Worm (Caenorhabditis elegans) whole organism, L3 larva: ENCODE measurements around the gene Y57G11C.1144.
A peak's percentile ranks its signal among the peaks of the same experiment; 100 is the strongest.

Experiments used
- R02D3.7 ChIP-seq: fragments of 150-350 bp; optimal IDR thresholded peaks from 2 replicates; lab custom pipeline; 2014; ENCODE audit warnings: missing biosample characterization, missing genetic modification characterization
- ZK546.5 ChIP-seq: sonication (generic microtip); optimal IDR thresholded peaks from 2 replicates; lab custom pipeline; 2017; ENCODE audit warnings: missing biosample characterization, missing genetic modification characterization
- aly-2 ChIP-seq: fragments of 150-350 bp; optimal IDR thresholded peaks from 2 replicates; lab custom pipeline; 2014; ENCODE audit warnings: missing biosample characterization, missing genetic modification characterization
- ama-1 ChIP-seq: fragments of 150-350 bp; optimal IDR thresholded peaks from 2 replicates; lab custom pipeline; 2018
- ceh-28 ChIP-seq: fragments of 150-350 bp; optimal IDR thresholded peaks from 2 replicates; lab custom pipeline; 2014; ENCODE audit warnings: missing biosample characterization, missing genetic modification reagents, missing genetic modification characterization
- ceh-82 ChIP-seq: fragments of 150-350 bp; optimal IDR thresholded peaks from 2 replicates; lab custom pipeline; 2014; ENCODE audit warnings: missing biosample characterization, missing genetic modification characterization
- ceh-9 ChIP-seq: sonication (generic microtip); optimal IDR thresholded peaks from 2 replicates; lab custom pipeline; 2018; ENCODE audit warnings: missing biosample characterization, missing genetic modification characterization
- daf-12 ChIP-seq: fragments of 150-350 bp; optimal IDR thresholded peaks from 2 replicates; lab custom pipeline; 2014; ENCODE audit warnings: missing biosample characterization, missing genetic modification reagents, missing genetic modification characterization
- egl-27 ChIP-seq: sonication (generic microtip); optimal IDR thresholded peaks from 4 replicates; lab custom pipeline; 2017; ENCODE audit warnings: missing biosample characterization, missing genetic modification reagents, missing genetic modification characterization
- elt-1 ChIP-seq: fragments of 150-350 bp; optimal IDR thresholded peaks from 2 replicates; lab custom pipeline; 2014; ENCODE audit warnings: missing biosample characterization, missing genetic modification characterization
- elt-2 ChIP-seq: sonication (generic microtip); optimal IDR thresholded peaks from 2 replicates; lab custom pipeline; 2016; ENCODE audit warnings: missing genetic modification reagents, mild to moderate bottlenecking, missing genetic modification characterization, missing compliant biosample characterization
- elt-3 ChIP-seq, 3 experiments: fragments of 150-350 bp in 1 of 3; sonication (generic microtip) in 2 of 3; optimal IDR thresholded peaks; 2 replicates in 2 of 3; 4 replicates in 1 of 3; lab custom pipeline; 2014 to 2017; ENCODE audit warnings: missing biosample characterization in 3 of 3, missing genetic modification characterization in 3 of 3
- fkh-10 ChIP-seq: sonication (generic microtip); optimal IDR thresholded peaks from 2 replicates; lab custom pipeline; 2017; ENCODE audit warnings: missing biosample characterization, missing genetic modification reagents, missing genetic modification characterization
- fkh-2 ChIP-seq: fragments of 150-350 bp; optimal IDR thresholded peaks from 2 replicates; lab custom pipeline; 2014; ENCODE audit warnings: missing biosample characterization, missing genetic modification reagents, missing genetic modification characterization
- hmg-11 ChIP-seq: sonication (generic microtip); optimal IDR thresholded peaks from 2 replicates; lab custom pipeline; 2016; ENCODE audit warnings: missing genetic modification characterization, missing compliant biosample characterization
- jun-1 ChIP-seq: fragments of 150-350 bp; optimal IDR thresholded peaks from 2 replicates; lab custom pipeline; 2014; ENCODE audit warnings: missing biosample characterization, missing genetic modification reagents, missing genetic modification characterization
- lin-15B ChIP-seq: fragments of 150-350 bp; optimal IDR thresholded peaks from 2 replicates; lab custom pipeline; 2014; ENCODE audit warnings: missing biosample characterization, missing genetic modification characterization
- lin-39 ChIP-seq: fragments of 150-350 bp; optimal IDR thresholded peaks from 2 replicates; lab custom pipeline; 2018; ENCODE audit warnings: missing biosample characterization, missing genetic modification reagents, missing genetic modification characterization
- mml-1 ChIP-seq: fragments of 150-350 bp; sonication (generic microtip); optimal IDR thresholded peaks from 3 replicates; lab custom pipeline; 2014; ENCODE audit warnings: missing biosample characterization, missing genetic modification characterization
- nhr-11 ChIP-seq: fragments of 150-350 bp; optimal IDR thresholded peaks from 2 replicates; lab custom pipeline; 2014; ENCODE audit warnings: missing biosample characterization, missing genetic modification characterization
- nhr-12 ChIP-seq: fragments of 150-350 bp; optimal IDR thresholded peaks from 2 replicates; lab custom pipeline; 2014; ENCODE audit warnings: missing biosample characterization, missing genetic modification characterization
- nhr-23 ChIP-seq: fragments of 150-350 bp; optimal IDR thresholded peaks from 2 replicates; lab custom pipeline; 2014; ENCODE audit warnings: missing biosample characterization, missing genetic modification reagents, missing genetic modification characterization
- nhr-25 ChIP-seq: sonication (generic microtip); optimal IDR thresholded peaks from 2 replicates; lab custom pipeline; 2017; ENCODE audit warnings: missing biosample characterization, missing genetic modification characterization
- nhr-28 ChIP-seq: fragments of 150-350 bp; optimal IDR thresholded peaks from 2 replicates; lab custom pipeline; 2014; ENCODE audit warnings: missing biosample characterization, missing genetic modification characterization
- nhr-43 ChIP-seq: sonication (generic microtip); optimal IDR thresholded peaks from 2 replicates; lab custom pipeline; 2016; ENCODE audit warnings: mild to moderate bottlenecking, missing genetic modification characterization, missing compliant biosample characterization; ENCODE audit not compliant: poor library complexity, severe bottlenecking
- nhr-67 ChIP-seq: fragments of 150-350 bp; optimal IDR thresholded peaks from 2 replicates; lab custom pipeline; 2014; ENCODE audit warnings: missing biosample characterization, missing genetic modification characterization
- nhr-76 ChIP-seq: fragments of 150-350 bp; sonication (generic microtip); optimal IDR thresholded peaks from 5 replicates; lab custom pipeline; 2014; ENCODE audit warnings: missing biosample characterization, missing genetic modification characterization
- nhr-77 ChIP-seq: fragments of 150-350 bp; optimal IDR thresholded peaks from 2 replicates; lab custom pipeline; 2014; ENCODE audit warnings: missing biosample characterization, missing genetic modification characterization
- pha-4 ChIP-seq: fragments of 150-350 bp; optimal IDR thresholded peaks from 2 replicates; lab custom pipeline; 2014; ENCODE audit warnings: missing biosample characterization, missing genetic modification reagents, missing genetic modification characterization
- pqm-1 ChIP-seq: fragments of 150-350 bp; optimal IDR thresholded peaks from 2 replicates; lab custom pipeline; 2017; ENCODE audit warnings: missing biosample characterization, missing genetic modification characterization, inconsistent platforms
- skn-1 ChIP-seq: fragments of 150-350 bp; optimal IDR thresholded peaks from 2 replicates; lab custom pipeline; 2014; ENCODE audit warnings: missing biosample characterization, missing genetic modification characterization
- snpc-4 ChIP-seq: fragments of 150-350 bp; optimal IDR thresholded peaks from 2 replicates; lab custom pipeline; 2014; ENCODE audit warnings: missing biosample characterization, missing genetic modification characterization
- tbx-2 ChIP-seq: sonication (generic microtip); optimal IDR thresholded peaks from 2 replicates; lab custom pipeline; 2016; ENCODE audit warnings: mild to moderate bottlenecking, missing genetic modification characterization, missing compliant biosample characterization
- unc-39 ChIP-seq: sonication (generic microtip); optimal IDR thresholded peaks from 4 replicates; lab custom pipeline; 2017; ENCODE audit warnings: missing biosample characterization, missing genetic modification characterization
- unc-62 ChIP-seq: fragments of 150-350 bp; sonication (generic microtip); optimal IDR thresholded peaks from 4 replicates; lab custom pipeline; 2014; ENCODE audit warnings: missing biosample characterization, missing genetic modification reagents, missing genetic modification characterization
- zag-1 ChIP-seq: fragments of 150-350 bp; optimal IDR thresholded peaks from 2 replicates; lab custom pipeline; 2014; ENCODE audit warnings: missing biosample characterization, missing genetic modification characterization
- ztf-4 ChIP-seq: fragments of 150-350 bp; optimal IDR thresholded peaks from 2 replicates; lab custom pipeline; 2014; ENCODE audit warnings: missing biosample characterization, missing genetic modification characterization

The Y57G11C.1144 gene

DNA sequence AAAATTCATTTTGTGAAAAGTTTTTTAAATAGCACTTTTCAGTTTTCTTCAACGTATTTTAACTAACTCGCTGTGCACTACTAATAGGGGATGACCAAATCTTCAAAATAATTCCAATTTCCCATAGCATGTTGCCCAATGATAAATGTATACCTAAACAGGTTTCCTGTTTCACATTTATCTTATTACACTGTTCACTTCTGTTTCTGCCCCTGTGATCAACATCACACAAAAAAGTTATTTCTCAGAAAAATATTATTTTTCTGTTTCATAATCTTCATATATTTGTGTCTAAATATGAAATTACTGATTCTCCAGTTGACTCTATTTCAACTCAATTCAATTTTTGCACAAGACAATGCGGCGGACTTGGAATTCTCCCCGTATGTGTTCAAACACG, 13.4 kb downstream of the Y57G11C.1144 start, which contains the start of gene Y41E3.22:
TSS of gene Y41E3.22 (plus strand) at position 243 of the 400 bp plus-strand sequence.
- TF ChIP-seq unc-39 (tag; lab: Kevin White, UChicago) (no peak), elt-3 (tag; optimal IDR thresholded peaks at IDR 0.05; lab: Kevin White, UChicago) (no peak), hmg-11 (tag; lab: Kevin White, UChicago) (no peak), nhr-12 (tag; lab: Kevin White, UChicago) (no peak), skn-1 (tag; lab: Kevin White, UChicago) (no peak), ceh-28 (no peak), fkh-2 (no peak), nhr-43 (no peak), nhr-23 (no peak), egl-27 (no peak), aly-2 (tag; lab: Kevin White, UChicago) (no peak), nhr-77 (tag; lab: Kevin White, UChicago) (no peak), nhr-28 (tag; lab: Kevin White, UChicago) (no peak), R02D3.7 (tag; lab: Kevin White, UChicago) (no peak), unc-62 (GFP tag; lab: Kevin White, UChicago) (no peak), pha-4 (no peak), ztf-4 (no peak), snpc-4 (tag; lab: Kevin White, UChicago) (no peak)

DNA sequence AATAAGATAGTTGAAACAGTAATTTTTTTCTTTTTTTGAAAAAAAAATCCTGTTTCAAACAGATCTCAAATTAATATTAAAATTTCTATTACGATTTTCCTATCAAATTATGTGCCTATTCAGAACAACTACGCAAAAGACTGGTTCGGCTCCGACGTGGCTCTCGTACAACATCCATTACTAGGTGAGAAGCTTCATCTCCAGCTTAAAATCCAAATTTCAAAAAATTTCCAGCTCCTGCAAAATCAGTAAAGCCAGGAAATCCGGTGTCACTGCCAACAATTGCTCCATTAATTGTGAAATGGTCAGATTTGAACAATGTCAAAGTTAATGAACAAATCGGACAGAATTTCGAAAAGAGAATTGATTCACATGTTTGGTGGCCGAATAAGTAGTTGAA, 16.7 kb downstream of the Y57G11C.1144 start:
- no peak for TF ChIP-seq ceh-9 (tag; lab: Kevin White, UChicago)
- no peak for TF ChIP-seq fkh-10 (GFP tag; lab: Kevin White, UChicago)
- TF ChIP-seq daf-12 (tag; lab: Kevin White, UChicago): no peak
- no peak for TF ChIP-seq skn-1 (tag; lab: Kevin White, UChicago)
- TF ChIP-seq nhr-11 (tag; lab: Kevin White, UChicago): no peak

DNA sequence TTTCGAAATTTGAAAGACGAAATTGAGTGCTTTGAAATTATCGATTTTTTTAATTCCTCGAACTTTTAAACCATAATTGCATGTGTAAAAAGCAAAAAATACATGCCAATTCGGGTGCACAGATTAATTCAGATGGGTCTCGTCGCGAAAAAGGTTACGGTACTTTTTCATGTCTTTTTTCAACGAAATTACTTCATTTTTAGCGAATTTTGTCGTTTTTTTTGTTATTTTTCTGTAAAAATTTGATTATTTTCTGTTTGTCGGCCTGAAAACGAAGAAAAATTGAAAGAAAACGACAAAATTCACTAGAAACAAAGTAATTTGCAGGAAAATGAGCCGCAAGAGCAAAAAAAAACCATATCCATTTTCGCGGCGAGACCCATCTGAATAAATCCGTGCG, 17.7 kb downstream of the Y57G11C.1144 start:
- no peak for TF ChIP-seq nhr-67 (tag; lab: Kevin White, UChicago)
- TF ChIP-seq ceh-28: peak; percentile 29

DNA sequence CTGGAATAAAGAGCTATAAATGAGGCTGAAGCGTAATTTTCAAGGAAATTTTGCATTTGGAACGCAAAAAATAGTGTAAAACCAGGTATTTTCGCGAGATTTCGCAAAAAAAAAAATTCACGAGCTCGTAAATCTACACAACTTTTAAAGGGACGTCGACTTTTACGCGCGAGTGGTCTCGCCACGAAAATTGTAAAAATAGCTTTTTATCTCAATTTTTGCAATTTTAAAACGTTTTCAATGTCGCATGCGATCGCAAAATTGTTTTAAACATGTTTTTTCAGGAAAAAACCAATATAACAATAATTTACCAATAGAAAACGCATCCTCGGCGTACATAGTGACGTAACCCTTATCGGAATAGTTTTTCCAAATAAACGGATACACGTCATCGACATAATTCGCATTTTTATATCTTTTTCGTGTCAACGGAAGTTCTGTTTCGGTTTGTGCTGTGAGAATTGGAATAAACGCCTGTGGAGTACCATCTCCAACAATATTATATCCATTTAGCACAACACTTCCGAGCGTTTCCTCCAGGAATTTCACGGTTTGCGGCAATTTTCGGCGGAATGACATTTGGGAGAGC, 19.7 kb downstream of the Y57G11C.1144 start:
- TF ChIP-seq nhr-77 (tag; lab: Kevin White, UChicago) (no peak), lin-15B (tag; lab: Kevin White, UChicago) (peak; percentile 12), hmg-11 (tag; lab: Kevin White, UChicago) (no peak), ceh-28 (no peak), tbx-2 (tag; lab: Kevin White, UChicago) (no peak), aly-2 (tag; lab: Kevin White, UChicago) (peak; percentile 42), nhr-23 (no peak), mml-1 (tag; lab: Kevin White, UChicago) (no peak), pha-4 (peak; percentile 5), jun-1 (no peak), ZK546.5 (tag; lab: Kevin White, UChicago) (no peak), egl-27 (no peak), lin-39 (tag; lab: Kevin White, UChicago) (no peak), zag-1 (no peak), pqm-1 (tag; lab: Kevin White, UChicago) (no peak), nhr-28 (tag; lab: Kevin White, UChicago) (no peak), R02D3.7 (tag; lab: Kevin White, UChicago) (peak; percentile 81), ceh-82 (tag; lab: Kevin White, UChicago) (no peak), nhr-76 (tag; lab: Kevin White, UChicago) (no peak), elt-2 (tag; lab: Kevin White, UChicago) (no peak), elt-3 (tag; optimal IDR thresholded peaks at IDR 0.05; lab: Kevin White, UChicago) (no peak), nhr-12 (tag; lab: Kevin White, UChicago) (no peak), daf-12 (tag; lab: Kevin White, UChicago) (no peak), ama-1 (lab: Kevin White, UChicago) (no peak), ceh-9 (tag; lab: Kevin White, UChicago) (no peak), fkh-2 (no peak)

DNA sequence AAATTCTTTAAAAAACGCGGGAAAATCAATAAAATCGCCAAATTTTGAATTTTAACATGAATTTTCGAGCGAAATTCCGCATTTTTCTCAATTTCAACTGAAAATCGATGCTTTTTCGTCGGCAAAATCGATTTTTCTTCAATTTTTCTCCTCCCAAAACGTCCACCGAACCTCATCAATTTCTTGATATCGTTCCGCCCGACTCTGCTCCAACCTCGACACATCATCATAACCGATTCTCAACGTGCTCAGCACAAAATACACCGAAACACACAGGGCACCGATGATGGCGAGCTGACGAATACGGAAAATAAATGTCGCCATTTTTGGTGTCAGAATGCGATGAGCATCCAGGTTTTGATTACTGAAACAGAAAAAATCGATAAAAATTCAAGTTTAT, 21.4 kb downstream of the Y57G11C.1144 start, which contains the start of gene Y41E3.1:
TSS of gene Y41E3.1 (minus strand) at position 324 of the 400 bp plus-strand sequence.
- TF ChIP-seq elt-1 (no peak), lin-39 (tag; lab: Kevin White, UChicago) (no peak), nhr-12 (tag; lab: Kevin White, UChicago) (no peak), tbx-2 (tag; lab: Kevin White, UChicago) (no peak), pqm-1 (tag; lab: Kevin White, UChicago) (no peak), elt-2 (tag; lab: Kevin White, UChicago) (no peak), ceh-28 (no peak), ceh-9 (tag; lab: Kevin White, UChicago) (no peak), nhr-25 (tag; lab: Kevin White, UChicago) (no peak), ZK546.5 (tag; lab: Kevin White, UChicago) (no peak), daf-12 (tag; lab: Kevin White, UChicago) (no peak), pha-4 (no peak), elt-3 (tag; optimal IDR thresholded peaks at IDR 0.05; lab: Kevin White, UChicago) (no peak), unc-39 (tag; lab: Kevin White, UChicago) (no peak), lin-15B (tag; lab: Kevin White, UChicago) (no peak), R02D3.7 (tag; lab: Kevin White, UChicago) (no peak), ama-1 (lab: Kevin White, UChicago) (no peak), fkh-2 (no peak), zag-1 (no peak), nhr-67 (tag; lab: Kevin White, UChicago) (no peak)
- TF ChIP-seq, all 47 proteins: peak for 0
